Worm (Caenorhabditis elegans): ENCODE results near the gene F13A7.14.

DNA sequence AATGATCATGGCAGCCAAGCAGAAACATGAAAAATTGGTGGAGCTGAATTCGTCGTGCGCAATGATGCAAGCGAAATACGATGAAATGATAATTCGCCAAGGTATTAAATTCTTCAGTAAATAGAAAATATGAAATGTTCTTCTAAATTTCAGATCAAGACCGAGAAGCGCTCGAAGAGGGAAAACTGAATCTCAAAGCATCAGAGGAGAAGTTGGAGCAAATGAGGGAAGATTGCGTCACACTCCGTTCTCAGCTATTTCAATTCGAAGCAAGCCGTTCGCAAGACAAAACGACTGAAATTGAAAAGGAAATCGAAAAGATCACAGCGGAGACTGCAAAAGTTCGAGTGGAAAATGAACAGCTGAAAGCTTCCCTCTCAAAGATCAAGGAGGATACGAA is 4.7 kb downstream of the F13A7.14 start:
- no peak for TF ChIP-seq elt-4 (tag; optimal IDR thresholded peaks at IDR 0.05)
- no peak for TF ChIP-seq fkh-10 (GFP tag; optimal IDR thresholded peaks at IDR 0.05)
- TF ChIP-seq lim-6 (tag; optimal IDR thresholded peaks at IDR 0.05): no peak
- no peak for TF ChIP-seq pqm-1 (tag; optimal IDR thresholded peaks at IDR 0.05)
- TF ChIP-seq ets-4 (tag; optimal IDR thresholded peaks at IDR 0.05): no peak
- TF ChIP-seq nhr-11 (tag; optimal IDR thresholded peaks at IDR 0.05): no peak
- TF ChIP-seq unc-55 (GFP tag; optimal IDR thresholded peaks at IDR 0.05): no peak
- no peak for TF ChIP-seq nfya-1 (tag; optimal IDR thresholded peaks at IDR 0.05)
